Fruit fly (Drosophila melanogaster): ENCODE measurements around the gene CG34398.
A peak's percentile ranks its signal among the peaks of the same experiment; 100 is the strongest.

DNA sequence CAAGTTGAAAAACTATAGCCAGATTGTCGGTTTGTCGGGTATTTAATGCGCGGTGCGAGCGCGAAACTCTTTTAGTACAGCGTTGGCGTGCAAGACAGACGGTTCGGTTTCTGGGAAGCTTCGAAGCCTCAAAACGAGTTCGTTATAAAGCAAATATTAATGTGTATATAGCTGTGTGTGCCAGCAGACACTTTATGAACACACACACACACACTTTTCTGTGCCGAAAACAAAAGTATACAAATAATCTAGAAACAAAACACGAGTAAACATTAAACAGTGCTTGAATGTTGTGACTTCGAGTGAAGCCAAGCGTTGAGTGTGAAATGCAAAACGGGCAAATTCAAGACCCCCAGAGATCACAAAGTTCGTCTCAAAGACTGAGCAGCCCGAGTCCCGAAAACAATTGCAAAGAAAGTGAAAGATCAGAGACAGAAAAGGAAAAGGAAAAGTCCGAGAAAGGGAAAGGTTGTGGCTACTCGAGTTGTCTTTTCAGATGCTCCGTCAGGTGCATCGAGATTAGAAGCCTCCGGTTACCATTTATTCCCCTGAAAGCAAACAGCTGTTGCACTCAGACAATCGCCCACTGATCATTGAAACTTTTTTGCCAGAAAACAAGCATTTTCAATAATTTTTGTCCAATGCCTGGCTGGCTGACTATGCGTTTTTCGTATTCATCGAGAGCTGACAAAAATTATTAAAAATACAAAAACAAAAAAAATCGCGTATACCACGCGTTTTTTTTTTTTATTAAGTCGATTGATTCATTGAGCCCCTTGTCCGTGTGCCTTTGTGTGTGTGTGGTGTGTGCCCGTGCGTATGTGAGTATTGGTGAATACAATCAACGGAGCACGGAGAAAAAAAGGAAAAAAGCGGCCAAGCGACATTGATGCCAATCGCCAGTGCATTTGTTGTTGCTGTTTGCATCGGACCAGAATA lies at the start of gene CG34398:
- no peak for TF ChIP-seq CG8301 (tag; optimal IDR thresholded peaks at IDR 0.05)
- no peak for TF ChIP-seq Snoo (tag; optimal IDR thresholded peaks at IDR 0.05)
- peak; percentile 52; the same call in 1 of the 3 replicates for TF ChIP-seq fd96Ca (GFP tag; IDR thresholded peaks at IDR 0.05)
- TF ChIP-seq CG4496 (GFP tag; IDR thresholded peaks at IDR 0.05): peak; percentile 58; the same call in 1 of the 3 replicates
- TF ChIP-seq CG13204 (GFP tag; optimal IDR thresholded peaks at IDR 0.05): no peak
- TF ChIP-seq EcR (GFP tag; optimal IDR thresholded peaks at IDR 0.05): no peak
- TF ChIP-seq CG15710 (tag; optimal IDR thresholded peaks at IDR 0.05): no peak
- no peak for TF ChIP-seq CG34367 (tag; optimal IDR thresholded peaks at IDR 0.05)
- no peak for TF ChIP-seq CG10348 (GFP tag; IDR thresholded peaks at IDR 0.05)

Data from whole organism, pupa.